Fruit fly (Drosophila melanogaster) whole organism, adult: Measurements from ENCODE around the gene Ae2.

Experiments used
- CG1620 ChIP-seq: fragments of 200-800 bp; sonication (Bioruptor generic); optimal IDR thresholded peaks from 2 replicates; lab custom pipeline; 2016; ENCODE audit warnings: missing biosample characterization, missing genetic modification characterization
- CG7101 ChIP-seq: fragments of 200-800 bp; sonication (Bioruptor generic); optimal IDR thresholded peaks from 2 replicates; lab custom pipeline; 2018; ENCODE audit warnings: missing biosample characterization, mild to moderate bottlenecking, missing genetic modification characterization, moderate library complexity
- Clk ChIP-seq: fragments of 200-800 bp; sonication (Bioruptor generic); optimal IDR thresholded peaks from 2 replicates; lab custom pipeline; 2017; ENCODE audit warnings: missing biosample characterization, missing genetic modification characterization
- Hr96 ChIP-seq: fragments of 200-800 bp; sonication (Bioruptor generic); optimal IDR thresholded peaks from 2 replicates; lab custom pipeline; 2016; ENCODE audit warnings: missing biosample characterization, missing genetic modification characterization
- bab1 ChIP-seq: fragments of 200-800 bp; sonication (Bioruptor generic); optimal IDR thresholded peaks from 3 replicates; lab custom pipeline; 2019; ENCODE audit warnings: missing biosample characterization, mild to moderate bottlenecking, missing genetic modification characterization, moderate library complexity
- cic ChIP-seq: fragments of 200-800 bp; sonication (Bioruptor generic); optimal IDR thresholded peaks from 2 replicates; lab custom pipeline; 2017; ENCODE audit warnings: missing biosample characterization, mild to moderate bottlenecking, missing genetic modification characterization, moderate library complexity
- pad ChIP-seq: fragments of 200-800 bp; sonication (Bioruptor generic); optimal IDR thresholded peaks from 3 replicates; lab custom pipeline; 2017; ENCODE audit warnings: missing biosample characterization, missing genetic modification characterization, mild to moderate bottlenecking, moderate library complexity, missing genetic modification reagents
- tj ChIP-seq: fragments of 200-800 bp; sonication (Bioruptor generic); optimal IDR thresholded peaks from 3 replicates; lab custom pipeline; 2017; ENCODE audit warnings: missing biosample characterization, mild to moderate bottlenecking, missing genetic modification characterization, moderate library complexity
- toe ChIP-seq: fragments of 200-800 bp; sonication (Bioruptor generic); optimal IDR thresholded peaks from 2 replicates; lab custom pipeline; 2016; ENCODE audit warnings: missing biosample characterization, missing genetic modification characterization

DNA sequence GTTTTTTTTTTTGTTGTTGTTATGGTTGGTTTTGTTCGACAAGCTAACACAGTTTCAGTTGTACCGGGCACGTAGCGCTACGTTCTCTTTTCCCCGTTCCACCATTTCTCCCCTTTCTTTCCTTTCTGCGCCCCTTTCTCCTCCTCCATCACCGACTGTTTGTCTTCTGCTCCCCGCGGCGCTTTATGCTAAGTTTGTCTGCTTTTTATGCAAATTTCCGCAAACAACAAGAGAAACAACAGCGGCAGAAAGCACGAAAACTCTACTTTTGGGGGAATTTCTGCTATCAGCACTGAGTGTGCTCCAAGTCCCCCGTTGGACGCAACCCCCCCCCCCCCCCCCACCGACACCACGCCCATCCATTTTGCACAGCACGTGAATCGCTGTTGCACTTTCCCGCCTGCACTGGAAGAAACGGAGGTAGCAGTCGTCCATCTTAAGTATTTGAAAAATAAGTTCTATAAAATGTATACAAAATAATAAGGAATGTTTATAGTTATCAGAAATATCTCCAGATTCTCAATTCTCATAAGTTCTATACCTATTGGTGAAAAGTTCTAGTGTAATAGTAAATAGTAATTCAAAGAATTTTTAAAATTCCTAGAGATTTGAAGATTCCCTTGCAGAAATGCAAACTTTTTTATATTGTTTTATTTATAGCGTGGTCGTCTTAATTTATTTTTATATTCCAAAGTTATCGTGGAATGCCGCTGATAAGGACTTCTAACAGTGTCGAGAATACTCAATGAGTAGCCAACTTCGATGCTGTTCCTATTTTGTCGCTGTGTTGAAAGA lies 1.8 kb downstream of the Ae2 start:
- TF ChIP-seq CG1620 (GFP tag; lab: Kevin White, UChicago) (no peak), toe (GFP tag; lab: Kevin White, UChicago) (no peak), Hr96 (GFP tag; lab: Kevin White, UChicago) (no peak), pad (GFP tag; lab: Kevin White, UChicago) (no peak), tj (GFP tag; lab: Kevin White, UChicago) (no peak), cic (GFP tag; lab: Kevin White, UChicago) (no peak), CG7101 (tag; lab: Kevin White, UChicago) (no peak), Clk (no peak), bab1 (GFP tag; lab: Kevin White, UChicago) (no peak)
